Worm (Caenorhabditis elegans): Measurements from ENCODE around the gene Y7A5A.2.

The Y7A5A.2 gene

DNA sequence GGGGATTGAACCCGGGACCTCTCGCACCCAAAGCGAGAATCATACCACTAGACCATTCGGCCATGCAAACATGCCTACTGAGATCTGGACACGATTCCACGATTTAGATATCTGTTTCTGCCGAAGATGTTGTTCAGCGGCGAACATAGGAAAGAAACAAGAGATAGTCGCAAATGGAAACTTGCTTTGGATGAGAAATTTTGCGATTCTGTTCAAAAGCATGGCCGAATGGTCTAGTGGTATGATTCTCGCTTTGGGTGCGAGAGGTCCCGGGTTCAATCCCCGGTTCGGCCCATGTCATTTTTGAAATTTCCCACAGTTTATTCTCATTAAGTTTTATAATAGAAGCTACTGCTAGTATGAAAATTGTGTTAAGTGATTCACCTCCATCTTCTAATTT lies 24.1 kb upstream of the Y7A5A.2 start:
- no peak for TF ChIP-seq tbx-11 (GFP tag; IDR thresholded peaks at IDR 0.05)
- no peak for TF ChIP-seq tra-4 (tag; optimal IDR thresholded peaks at IDR 0.05)
- TF ChIP-seq ets-7 (tag; optimal IDR thresholded peaks at IDR 0.05), result no peak
- no peak for TF ChIP-seq ama-1 (optimal IDR thresholded peaks at IDR 0.05)
- no peak for TF ChIP-seq hmbx-1 (tag; optimal IDR thresholded peaks at IDR 0.05)
- TF ChIP-seq hmg-4 (GFP tag; optimal IDR thresholded peaks at IDR 0.05), result no peak
- TF ChIP-seq aly-1 (tag; optimal IDR thresholded peaks at IDR 0.05), result no peak
- no peak for TF ChIP-seq B0310.2 (tag; optimal IDR thresholded peaks at IDR 0.05)
- no peak for TF ChIP-seq sea-1 (GFP tag; conservative IDR thresholded peaks at IDR 0.05)
- no peak for TF ChIP-seq flt-1 (GFP tag; IDR thresholded peaks at IDR 0.05)
- TF ChIP-seq scrt-1 (GFP tag; IDR thresholded peaks at IDR 0.05), result no peak
- no peak for TF ChIP-seq hnd-1 (tag; optimal IDR thresholded peaks at IDR 0.05)
- no peak for TF ChIP-seq tbx-37 (GFP tag; conservative IDR thresholded peaks at IDR 0.05)
- TF ChIP-seq F13C5.2 (tag; optimal IDR thresholded peaks at IDR 0.05), result no peak
- TF ChIP-seq ceh-13 (GFP tag; optimal IDR thresholded peaks at IDR 0.05), result no peak
- TF ChIP-seq ceh-36 (tag; optimal IDR thresholded peaks at IDR 0.05), result no peak

- no peak for TF ChIP-seq aly-1 (tag; optimal IDR thresholded peaks at IDR 0.05)
- TF ChIP-seq tbx-11 (GFP tag; IDR thresholded peaks at IDR 0.05), result no peak
- TF ChIP-seq ama-1 (optimal IDR thresholded peaks at IDR 0.05), result no peak
- no peak for TF ChIP-seq hmg-4 (GFP tag; optimal IDR thresholded peaks at IDR 0.05)
Measured at ce11 chrX:15794977-15795376, 22.4 kb upstream of the Y7A5A.2 start, which contains the start of gene Y7A5A.10. TSS of gene Y7A5A.10 (minus strand) at chrX:15795077.

- TF ChIP-seq F13C5.2 (tag; optimal IDR thresholded peaks at IDR 0.05), result no peak
- no peak for TF ChIP-seq pes-1 (GFP tag; IDR thresholded peaks at IDR 0.05)
Measured at ce11 chrX:15786726-15787125, 14.2 kb upstream of the Y7A5A.2 start, which contains the start of gene Y7A5A.5. TSS of gene Y7A5A.5 (minus strand) at chrX:15786826.

DNA sequence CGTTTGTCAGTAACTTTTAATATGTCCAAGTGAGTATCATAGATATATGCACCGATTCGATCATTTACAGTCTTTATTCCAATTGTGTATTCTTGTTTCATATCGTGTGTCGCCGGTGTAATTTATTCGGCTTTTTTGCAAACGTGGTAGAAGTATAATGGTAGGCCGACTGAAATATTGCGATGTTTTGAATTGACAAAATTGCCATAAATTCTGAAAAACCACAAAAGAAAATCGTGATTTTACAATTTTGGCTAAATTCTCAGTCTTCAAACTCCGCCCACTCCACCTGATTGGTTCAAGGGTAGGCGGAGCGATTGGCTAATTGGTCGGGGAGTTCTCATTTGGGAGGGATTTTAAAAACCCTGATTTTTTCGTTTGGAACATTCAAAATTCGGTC lies 12.0 kb upstream of the Y7A5A.2 start, which contains the start of gene Y7A5A.3:
Gene Y7A5A.3, minus strand, starts transcription at position 101 of the 400 bp plus-strand sequence.
- TF ChIP-seq hnd-1 (tag; optimal IDR thresholded peaks at IDR 0.05), result no peak
- no peak for TF ChIP-seq F13C5.2 (tag; optimal IDR thresholded peaks at IDR 0.05)
- no peak for TF ChIP-seq tra-4 (tag; optimal IDR thresholded peaks at IDR 0.05)
- no peak for TF ChIP-seq ceh-36 (tag; optimal IDR thresholded peaks at IDR 0.05)
- no peak for TF ChIP-seq tbx-11 (GFP tag; IDR thresholded peaks at IDR 0.05)
- no peak for TF ChIP-seq ama-1 (optimal IDR thresholded peaks at IDR 0.05)
- no peak for TF ChIP-seq ets-7 (tag; optimal IDR thresholded peaks at IDR 0.05)
- TF ChIP-seq hmg-4 (GFP tag; optimal IDR thresholded peaks at IDR 0.05), result no peak
- TF ChIP-seq hmbx-1 (tag; optimal IDR thresholded peaks at IDR 0.05), result no peak
- no peak for TF ChIP-seq B0310.2 (tag; optimal IDR thresholded peaks at IDR 0.05)
- no peak for TF ChIP-seq scrt-1 (GFP tag; IDR thresholded peaks at IDR 0.05)

DNA sequence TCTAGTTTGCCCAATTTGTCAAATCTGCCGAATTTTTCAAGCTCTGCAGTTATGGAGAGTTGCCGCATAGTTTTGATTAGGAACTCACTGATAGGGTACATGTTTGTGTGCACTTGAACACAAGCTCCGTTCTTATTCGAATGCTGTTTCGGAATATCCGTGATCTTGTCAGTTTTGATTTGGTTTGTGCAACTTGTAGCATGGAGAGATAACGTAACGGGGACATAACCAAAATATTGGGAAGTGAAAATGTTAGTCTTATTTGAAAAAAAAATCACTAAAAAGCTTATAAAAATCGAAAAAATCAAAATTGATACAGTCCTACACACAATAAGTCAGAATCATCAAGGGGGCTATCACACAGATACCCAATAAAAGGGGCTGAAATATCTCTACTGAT lies 9.5 kb upstream of the Y7A5A.2 start, which contains the start of gene Y7A5A.24:
Gene Y7A5A.24, minus strand, starts transcription at position 101 of the 400 bp plus-strand sequence.
- TF ChIP-seq ama-1 (optimal IDR thresholded peaks at IDR 0.05), result no peak
- no peak for TF ChIP-seq tbx-37 (GFP tag; conservative IDR thresholded peaks at IDR 0.05)
- no peak for TF ChIP-seq sea-1 (GFP tag; conservative IDR thresholded peaks at IDR 0.05)
- TF ChIP-seq pes-1 (GFP tag; IDR thresholded peaks at IDR 0.05), result no peak

- TF ChIP-seq hmbx-1 (tag; optimal IDR thresholded peaks at IDR 0.05) (no peak), ceh-36 (tag; optimal IDR thresholded peaks at IDR 0.05) (no peak)
Measured at ce11 chrX:15779503-15779902, 7.0 kb upstream of the Y7A5A.2 start.

DNA sequence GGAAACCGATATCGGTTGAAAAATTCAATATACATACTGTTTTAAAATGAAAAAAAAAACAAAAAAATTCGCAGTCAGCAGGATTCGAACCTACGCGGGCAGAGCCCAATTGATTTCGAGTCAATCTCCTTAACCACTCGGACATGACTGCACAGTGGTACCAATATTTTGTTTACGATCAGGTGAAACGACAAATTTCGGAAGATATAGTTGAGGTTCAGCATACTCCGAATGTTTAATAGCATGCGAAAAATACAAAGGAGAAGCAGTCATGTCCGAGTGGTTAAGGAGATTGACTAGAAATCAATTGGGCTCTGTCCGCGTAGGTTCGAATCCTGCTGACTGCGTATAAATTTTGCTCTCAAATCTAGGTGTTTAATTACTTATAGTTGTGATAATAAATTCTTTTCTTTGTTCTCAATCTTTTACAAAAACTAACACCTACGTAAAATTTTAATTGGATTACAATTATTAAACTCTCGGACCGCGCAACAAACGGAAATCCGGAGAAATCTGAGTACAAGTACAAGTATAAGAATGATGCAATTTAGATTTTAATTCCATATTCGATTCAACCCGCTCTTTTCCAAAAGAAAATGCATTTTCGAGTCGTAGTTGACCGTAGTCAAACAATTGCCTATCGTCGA lies 850 bp upstream of the Y7A5A.2 start, which contains the start of gene Y7A5A.13:
Gene Y7A5A.13, plus strand, starts transcription at position 597 of the 647 bp plus-strand sequence.
- no peak for TF ChIP-seq hmbx-1 (tag; optimal IDR thresholded peaks at IDR 0.05)
- TF ChIP-seq scrt-1 (GFP tag; IDR thresholded peaks at IDR 0.05), result no peak
- no peak for TF ChIP-seq pes-1 (GFP tag; IDR thresholded peaks at IDR 0.05)
- no peak for TF ChIP-seq ets-7 (tag; optimal IDR thresholded peaks at IDR 0.05)
- no peak for TF ChIP-seq ceh-36 (tag; optimal IDR thresholded peaks at IDR 0.05)
- TF ChIP-seq hnd-1 (tag; optimal IDR thresholded peaks at IDR 0.05), result no peak
- no peak for TF ChIP-seq F13C5.2 (tag; optimal IDR thresholded peaks at IDR 0.05)
- no peak for TF ChIP-seq aly-1 (tag; optimal IDR thresholded peaks at IDR 0.05)
- TF ChIP-seq ama-1 (optimal IDR thresholded peaks at IDR 0.05), result no peak
- TF ChIP-seq tra-4 (tag; optimal IDR thresholded peaks at IDR 0.05), result no peak
- TF ChIP-seq B0310.2 (tag; optimal IDR thresholded peaks at IDR 0.05), result no peak
- no peak for TF ChIP-seq hmg-4 (GFP tag; optimal IDR thresholded peaks at IDR 0.05)

DNA sequence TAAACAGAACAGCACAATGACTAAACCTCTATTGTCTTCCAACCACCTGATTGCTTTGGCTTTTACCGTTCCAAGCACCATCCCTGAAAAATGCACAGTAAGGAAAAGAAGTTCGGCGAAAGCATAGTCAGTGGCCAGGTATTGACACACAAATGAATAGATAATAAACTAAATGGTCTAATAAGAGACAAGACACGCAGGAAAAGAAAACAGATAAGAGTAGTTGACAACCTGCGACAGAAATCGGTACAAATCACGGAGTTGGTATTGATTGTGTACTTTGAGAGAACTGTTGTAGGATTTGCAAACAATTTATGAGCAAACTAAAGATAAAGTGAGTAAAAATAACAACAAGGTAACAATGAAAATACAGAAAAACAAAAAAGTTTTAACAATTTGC lies 1.1 kb downstream of the Y7A5A.2 start, which contains the start of gene Y7A5A.1:
Gene Y7A5A.1, minus strand, starts transcription at position 83 of the 400 bp plus-strand sequence.
- no peak for TF ChIP-seq aly-1 (tag; optimal IDR thresholded peaks at IDR 0.05)
- no peak for TF ChIP-seq B0310.2 (tag; optimal IDR thresholded peaks at IDR 0.05)
- no peak for TF ChIP-seq tra-4 (tag; optimal IDR thresholded peaks at IDR 0.05)
- TF ChIP-seq ceh-13 (GFP tag; optimal IDR thresholded peaks at IDR 0.05), result no peak
- TF ChIP-seq ama-1 (optimal IDR thresholded peaks at IDR 0.05), result no peak
- TF ChIP-seq scrt-1 (GFP tag; IDR thresholded peaks at IDR 0.05), result no peak

DNA sequence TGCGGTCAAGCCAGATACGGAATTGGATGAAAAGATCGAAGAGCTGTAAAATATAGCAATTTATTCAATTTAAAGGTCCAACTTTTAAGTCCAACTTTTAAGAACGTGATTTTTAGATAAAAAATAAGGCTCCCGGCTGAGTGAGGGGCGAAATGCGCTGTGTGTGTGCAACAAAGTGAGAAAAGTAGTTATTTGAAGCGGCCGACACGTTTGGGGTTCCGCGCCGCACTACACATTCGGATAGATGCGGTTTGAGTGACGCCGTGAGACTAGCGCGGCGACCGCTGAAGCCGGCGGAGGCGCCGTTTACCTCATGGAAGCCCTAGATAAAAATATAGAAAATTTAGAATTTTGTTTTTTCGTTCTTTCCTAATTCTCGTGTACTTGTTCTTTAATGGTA lies 1.7 kb downstream of the Y7A5A.2 start:
- TF ChIP-seq ceh-36 (tag; optimal IDR thresholded peaks at IDR 0.05) (no peak), ama-1 (optimal IDR thresholded peaks at IDR 0.05) (no peak), scrt-1 (GFP tag; IDR thresholded peaks at IDR 0.05) (no peak), B0310.2 (tag; optimal IDR thresholded peaks at IDR 0.05) (no peak), ceh-13 (GFP tag; optimal IDR thresholded peaks at IDR 0.05) (no peak), tra-4 (tag; optimal IDR thresholded peaks at IDR 0.05) (no peak), hmbx-1 (tag; optimal IDR thresholded peaks at IDR 0.05) (no peak), tbx-11 (GFP tag; IDR thresholded peaks at IDR 0.05) (no peak), sea-1 (GFP tag; conservative IDR thresholded peaks at IDR 0.05) (no peak), hmg-4 (GFP tag; optimal IDR thresholded peaks at IDR 0.05) (no peak), pes-1 (GFP tag; IDR thresholded peaks at IDR 0.05) (no peak), aly-1 (tag; optimal IDR thresholded peaks at IDR 0.05) (no peak), hnd-1 (tag; optimal IDR thresholded peaks at IDR 0.05) (no peak), tbx-37 (GFP tag; conservative IDR thresholded peaks at IDR 0.05) (no peak), ets-7 (tag; optimal IDR thresholded peaks at IDR 0.05) (no peak), F13C5.2 (tag; optimal IDR thresholded peaks at IDR 0.05) (no peak), flt-1 (GFP tag; IDR thresholded peaks at IDR 0.05) (no peak)
